Fruit fly (Drosophila melanogaster): ENCODE data around the gene CG8360.

dm6 chr2L:8163588-8164166 is 49.1 kb upstream of the CG8360 start:
- TF ChIP-seq row (GFP tag; IDR thresholded peaks at IDR 0.05) = no peak
- TF ChIP-seq Abd-B (GFP tag; optimal IDR thresholded peaks at IDR 0.05) = no peak
- no peak for TF ChIP-seq CG17361 (GFP tag; IDR thresholded peaks at IDR 0.05)
- TF ChIP-seq mld (GFP tag; IDR thresholded peaks at IDR 0.05; ENCODE audit: partially characterized antibody) = no peak
- no peak for TF ChIP-seq hkb (optimal IDR thresholded peaks at IDR 0.05)
- TF ChIP-seq hkb (GFP tag; IDR thresholded peaks at IDR 0.05) = no peak
- no peak for TF ChIP-seq nau (GFP tag; optimal IDR thresholded peaks at IDR 0.05)
- no peak for TF ChIP-seq pita (GFP tag; optimal IDR thresholded peaks at IDR 0.05)
- TF ChIP-seq CG4820 (GFP tag; optimal IDR thresholded peaks at IDR 0.05) = no peak
- no peak for TF ChIP-seq CG18262 (tag; optimal IDR thresholded peaks at IDR 0.05)
- TF ChIP-seq CG11696 (GFP tag; IDR thresholded peaks at IDR 0.05) = no peak
- no peak for TF ChIP-seq gcm2 (GFP tag; optimal IDR thresholded peaks at IDR 0.05)
- TF ChIP-seq CG17612 (GFP tag; IDR thresholded peaks at IDR 0.05) = no peak
- no peak for TF ChIP-seq scrt (GFP tag; optimal IDR thresholded peaks at IDR 0.05)
